Worm (Caenorhabditis elegans): Measurements from ENCODE around the gene tsct-1.

The tsct-1 gene

ce11 chrX:12430309-12430708 is 3.6 kb upstream of the tsct-1 start, which contains the start of gene med-1:
med-1 (plus strand) TSS chrX:12430609.
- TF ChIP-seq M03D4.4 (tag; optimal IDR thresholded peaks at IDR 0.05) = no peak
- TF ChIP-seq nhr-237 (tag; optimal IDR thresholded peaks at IDR 0.05) = no peak
- TF ChIP-seq unc-120 (tag; optimal IDR thresholded peaks at IDR 0.05; ENCODE audit: poor library complexity, severe bottlenecking) = no peak
- no peak for TF ChIP-seq ztf-11 (tag; optimal IDR thresholded peaks at IDR 0.05)

ce11 chrX:12435246-12435645 is 1.3 kb downstream of the tsct-1 start:
- TF ChIP-seq ceh-43 (GFP tag; optimal IDR thresholded peaks at IDR 0.05) (no peak), ceh-83 (GFP tag; optimal IDR thresholded peaks at IDR 0.05) (no peak), nhr-76 (tag; optimal IDR thresholded peaks at IDR 0.05) (no peak), elt-3 (tag; optimal IDR thresholded peaks at IDR 0.05) (no peak), lin-32 (GFP tag; optimal IDR thresholded peaks at IDR 0.05) (no peak), ces-1 (GFP tag; optimal IDR thresholded peaks at IDR 0.05) (no peak), hlh-1 (tag; optimal IDR thresholded peaks at IDR 0.05) (no peak), cnd-1 (tag; optimal IDR thresholded peaks at IDR 0.05) (no peak), sem-2 (GFP tag; optimal IDR thresholded peaks at IDR 0.05) (no peak)

ce11 chrX:12436486-12436885 is 2.6 kb downstream of the tsct-1 start:
- TF ChIP-seq unc-39 (tag; optimal IDR thresholded peaks at IDR 0.05) = no peak
- no peak for TF ChIP-seq zip-8 (tag; optimal IDR thresholded peaks at IDR 0.05)
- no peak for TF ChIP-seq sptf-1 (tag; optimal IDR thresholded peaks at IDR 0.05)

- TF ChIP-seq elt-1 (tag; optimal IDR thresholded peaks at IDR 0.05; ENCODE audit: borderline replicate concordance, insufficient read depth) = no peak
- TF ChIP-seq mls-2 (tag; optimal IDR thresholded peaks at IDR 0.05) = no peak
- TF ChIP-seq nhr-237 (tag; optimal IDR thresholded peaks at IDR 0.05) = no peak
- TF ChIP-seq ceh-83 (GFP tag; optimal IDR thresholded peaks at IDR 0.05) = no peak
- no peak for TF ChIP-seq ham-2 (GFP tag; optimal IDR thresholded peaks at IDR 0.05)
- no peak for TF ChIP-seq elt-3 (tag; optimal IDR thresholded peaks at IDR 0.05)
- TF ChIP-seq lsy-2 (tag; optimal IDR thresholded peaks at IDR 0.05) = no peak
- TF ChIP-seq nhr-76 (tag; optimal IDR thresholded peaks at IDR 0.05) = no peak
- TF ChIP-seq mab-5 (tag; optimal IDR thresholded peaks at IDR 0.05) = no peak
- no peak for TF ChIP-seq snpc-4 (tag; optimal IDR thresholded peaks at IDR 0.05)
- no peak for TF ChIP-seq flh-1 (GFP tag; optimal IDR thresholded peaks at IDR 0.05)
- TF ChIP-seq ces-1 (GFP tag; optimal IDR thresholded peaks at IDR 0.05) = no peak
- TF ChIP-seq cnd-1 (tag; optimal IDR thresholded peaks at IDR 0.05) = no peak
- no peak for TF ChIP-seq unc-62 (GFP tag; optimal IDR thresholded peaks at IDR 0.05)
- TF ChIP-seq lin-32 (GFP tag; optimal IDR thresholded peaks at IDR 0.05) = no peak
- TF ChIP-seq unc-39 (tag; optimal IDR thresholded peaks at IDR 0.05) = no peak
Measured at ce11 chrX:12438266-12438665, 4.4 kb downstream of the tsct-1 start.

ce11 chrX:12439998-12440722 is 6.3 kb downstream of the tsct-1 start:
- TF ChIP-seq elt-3 (tag; optimal IDR thresholded peaks at IDR 0.05) = no peak
- no peak for TF ChIP-seq tbx-8 (GFP tag; optimal IDR thresholded peaks at IDR 0.05)
- TF ChIP-seq elt-1 (tag; optimal IDR thresholded peaks at IDR 0.05; ENCODE audit: borderline replicate concordance, insufficient read depth) = no peak
- TF ChIP-seq mab-5 (tag; optimal IDR thresholded peaks at IDR 0.05) = no peak
- TF ChIP-seq ces-1 (GFP tag; optimal IDR thresholded peaks at IDR 0.05) = no peak
- TF ChIP-seq ceh-43 (GFP tag; optimal IDR thresholded peaks at IDR 0.05) = no peak
- no peak for TF ChIP-seq lin-32 (GFP tag; optimal IDR thresholded peaks at IDR 0.05)
- TF ChIP-seq unc-120 (tag; optimal IDR thresholded peaks at IDR 0.05; ENCODE audit: poor library complexity, severe bottlenecking) = no peak
- TF ChIP-seq nhr-76 (tag; optimal IDR thresholded peaks at IDR 0.05) = no peak

- TF ChIP-seq elt-3 (tag; optimal IDR thresholded peaks at IDR 0.05) (no peak), ceh-39 (tag; optimal IDR thresholded peaks at IDR 0.05) (no peak), unc-120 (tag; optimal IDR thresholded peaks at IDR 0.05; ENCODE audit: poor library complexity, severe bottlenecking) (no peak), sem-2 (GFP tag; optimal IDR thresholded peaks at IDR 0.05) (no peak), zip-8 (tag; optimal IDR thresholded peaks at IDR 0.05) (no peak)
Measured at ce11 chrX:12444423-12444822, 10.5 kb downstream of the tsct-1 start.

- TF ChIP-seq mls-2 (tag; optimal IDR thresholded peaks at IDR 0.05) (no peak), nhr-12 (tag; optimal IDR thresholded peaks at IDR 0.05) (no peak)
Measured at ce11 chrX:12446572-12446971, 12.7 kb downstream of the tsct-1 start.

Measured in whole organism, mixed stage, embryonic.